Worm (Caenorhabditis elegans) whole organism, late embryonic: ENCODE results near the gene F26D10.13.

Experiments
- C08G9.2 ChIP-seq: sonication (generic microtip); optimal IDR thresholded peaks from 2 replicates; lab custom pipeline; 2016; ENCODE audit warnings: mild to moderate bottlenecking, missing genetic modification characterization, moderate library complexity, missing compliant biosample characterization
- C38D4.7 ChIP-seq: fragments of 200-800 bp; sonication (Bioruptor generic); optimal IDR thresholded peaks from 2 replicates; lab custom pipeline; 2018; ENCODE audit warnings: mild to moderate bottlenecking, missing genetic modification characterization, moderate library complexity, missing compliant biosample characterization
- F13H6.1 ChIP-seq: sonication (generic microtip); optimal IDR thresholded peaks from 2 replicates; lab custom pipeline; 2016; ENCODE audit warnings: missing genetic modification characterization, missing compliant biosample characterization
- K02D7.2 ChIP-seq: sonication (generic microtip); optimal IDR thresholded peaks from 2 replicates; lab custom pipeline; 2017; ENCODE audit warnings: mild to moderate bottlenecking, missing genetic modification characterization, missing compliant biosample characterization
- K09A11.1 ChIP-seq: sonication (generic microtip); optimal IDR thresholded peaks from 2 replicates; lab custom pipeline; 2017; ENCODE audit warnings: antibody characterized with exemption, mild to moderate bottlenecking, missing genetic modification characterization, missing compliant biosample characterization; ENCODE audit not compliant: insufficient read depth
- T23F11.4 ChIP-seq: fragments of 200-800 bp; sonication (Bioruptor generic); optimal IDR thresholded peaks from 2 replicates; lab custom pipeline; 2018; ENCODE audit warnings: mild to moderate bottlenecking, missing genetic modification characterization, missing compliant biosample characterization
- Y22D7AL.16 ChIP-seq: sonication (generic microtip); optimal IDR thresholded peaks from 2 replicates; lab custom pipeline; 2016; ENCODE audit warnings: missing genetic modification characterization, missing compliant biosample characterization
- ahr-1 ChIP-seq: sonication (generic microtip); optimal IDR thresholded peaks from 2 replicates; lab custom pipeline; 2016; ENCODE audit warnings: missing genetic modification characterization, missing compliant biosample characterization
- ceh-14 ChIP-seq: sonication (generic microtip); optimal IDR thresholded peaks from 2 replicates; lab custom pipeline; 2016; ENCODE audit warnings: missing genotype, missing genetic modification characterization, missing compliant biosample characterization
- ceh-18 ChIP-seq: sonication (generic microtip); optimal IDR thresholded peaks from 2 replicates; lab custom pipeline; 2016; ENCODE audit warnings: missing genetic modification characterization, missing compliant biosample characterization
- ceh-19 ChIP-seq: fragments of 200-800 bp; sonication (Bioruptor generic); optimal IDR thresholded peaks from 2 replicates; lab custom pipeline; 2018; ENCODE audit warnings: mild to moderate bottlenecking, missing genetic modification characterization, missing compliant biosample characterization
- ceh-2 ChIP-seq: sonication (generic microtip); optimal IDR thresholded peaks from 2 replicates; lab custom pipeline; 2016; ENCODE audit warnings: missing genotype, missing genetic modification characterization, missing compliant biosample characterization
- ceh-22 ChIP-seq: sonication (generic microtip); optimal IDR thresholded peaks from 2 replicates; lab custom pipeline; 2017; ENCODE audit warnings: missing biosample characterization, missing genetic modification characterization
- ceh-24 ChIP-seq: sonication (generic microtip); optimal IDR thresholded peaks from 2 replicates; lab custom pipeline; 2016; ENCODE audit warnings: mild to moderate bottlenecking, missing genetic modification characterization, missing compliant biosample characterization
- ceh-30 ChIP-seq: fragments of 150-350 bp; optimal IDR thresholded peaks from 2 replicates; lab custom pipeline; 2014; ENCODE audit warnings: missing biosample characterization, missing genetic modification characterization
- ceh-31 ChIP-seq: sonication (generic microtip); optimal IDR thresholded peaks from 2 replicates; lab custom pipeline; 2016; ENCODE audit warnings: missing genetic modification characterization, missing compliant biosample characterization
- ceh-34 ChIP-seq: sonication (generic microtip); optimal IDR thresholded peaks from 2 replicates; lab custom pipeline; 2016; ENCODE audit warnings: mild to moderate bottlenecking, missing genetic modification characterization, missing compliant biosample characterization
- ceh-48 ChIP-seq: sonication (generic microtip); optimal IDR thresholded peaks from 2 replicates; lab custom pipeline; 2016; ENCODE audit warnings: missing genetic modification characterization, inconsistent platforms, missing compliant biosample characterization
- ceh-6 ChIP-seq: fragments of 200-800 bp; sonication (Bioruptor generic); optimal IDR thresholded peaks from 2 replicates; lab custom pipeline; 2018; ENCODE audit warnings: mild to moderate bottlenecking, missing genetic modification characterization, missing compliant biosample characterization
- ceh-9 ChIP-seq: sonication (generic microtip); optimal IDR thresholded peaks from 2 replicates; lab custom pipeline; 2016; ENCODE audit warnings: mild to moderate bottlenecking, missing genetic modification characterization, inconsistent platforms, missing compliant biosample characterization
- dmd-4 ChIP-seq: sonication (generic microtip); optimal IDR thresholded peaks from 2 replicates; lab custom pipeline; 2016; ENCODE audit warnings: borderline replicate concordance, missing genetic modification characterization, missing compliant biosample characterization
- dve-1 ChIP-seq: sonication (generic microtip); optimal IDR thresholded peaks from 2 replicates; lab custom pipeline; 2017; ENCODE audit warnings: antibody characterized with exemption, mild to moderate bottlenecking, missing genetic modification characterization, missing compliant biosample characterization
- elt-4 ChIP-seq: sonication (generic microtip); optimal IDR thresholded peaks from 2 replicates; lab custom pipeline; 2016; ENCODE audit warnings: missing genetic modification characterization, missing compliant biosample characterization
- ets-4 ChIP-seq: sonication (generic microtip); optimal IDR thresholded peaks from 2 replicates; lab custom pipeline; 2016; ENCODE audit warnings: missing genetic modification characterization, missing compliant biosample characterization
- fax-1 ChIP-seq: sonication (generic microtip); optimal IDR thresholded peaks from 2 replicates; lab custom pipeline; 2016; ENCODE audit warnings: missing genotype, missing genetic modification characterization, missing compliant biosample characterization
- fkh-10 ChIP-seq: fragments of 150-350 bp; optimal IDR thresholded peaks from 2 replicates; lab custom pipeline; 2014; ENCODE audit warnings: missing biosample characterization, missing genetic modification reagents, missing genetic modification characterization
- fkh-6 ChIP-seq: sonication (generic microtip); optimal IDR thresholded peaks from 2 replicates; lab custom pipeline; 2016; ENCODE audit warnings: missing genetic modification characterization, missing compliant biosample characterization
- hlh-13 ChIP-seq: fragments of 200-800 bp; sonication (Bioruptor generic); optimal IDR thresholded peaks from 2 replicates; lab custom pipeline; 2018; ENCODE audit warnings: mild to moderate bottlenecking, missing genetic modification characterization, missing compliant biosample characterization
- hlh-15 ChIP-seq: sonication (generic microtip); optimal IDR thresholded peaks from 2 replicates; lab custom pipeline; 2016; ENCODE audit warnings: missing genetic modification characterization, missing compliant biosample characterization
- hlh-6 ChIP-seq: sonication (generic microtip); optimal IDR thresholded peaks from 2 replicates; lab custom pipeline; 2016; ENCODE audit warnings: missing genotype, missing genetic modification characterization, missing compliant biosample characterization
- hlh-8 ChIP-seq: sonication (generic microtip); optimal IDR thresholded peaks from 2 replicates; lab custom pipeline; 2016; ENCODE audit warnings: missing genotype, missing genetic modification characterization, missing compliant biosample characterization
- lim-6 ChIP-seq: sonication (generic microtip); optimal IDR thresholded peaks from 2 replicates; lab custom pipeline; 2016; ENCODE audit warnings: missing genetic modification characterization, missing compliant biosample characterization
- lin-11 ChIP-seq: fragments of 200-800 bp; sonication (Bioruptor generic); optimal IDR thresholded peaks from 2 replicates; lab custom pipeline; 2018; ENCODE audit warnings: mild to moderate bottlenecking, missing genetic modification characterization, missing compliant biosample characterization
- madf-2 ChIP-seq: sonication (generic microtip); optimal IDR thresholded peaks from 2 replicates; lab custom pipeline; 2017; ENCODE audit warnings: missing genetic modification characterization, missing compliant biosample characterization
- mec-3 ChIP-seq: sonication (generic microtip); optimal IDR thresholded peaks from 2 replicates; lab custom pipeline; 2016; ENCODE audit warnings: borderline replicate concordance, missing genetic modification characterization, missing compliant biosample characterization
- nfya-1 ChIP-seq: sonication (generic microtip); optimal IDR thresholded peaks from 2 replicates; lab custom pipeline; 2017; ENCODE audit warnings: missing genetic modification characterization, mild to moderate bottlenecking, missing compliant biosample characterization, antibody characterized with exemption, moderate library complexity
- nhr-11 ChIP-seq: fragments of 150-350 bp; optimal IDR thresholded peaks from 2 replicates; lab custom pipeline; 2014; ENCODE audit warnings: missing biosample characterization, missing genetic modification characterization
- odd-2 ChIP-seq: sonication (generic microtip); optimal IDR thresholded peaks from 2 replicates; lab custom pipeline; 2017; ENCODE audit warnings: antibody characterized with exemption, mild to moderate bottlenecking, missing genetic modification characterization, missing compliant biosample characterization
- pag-3 ChIP-seq: sonication (generic microtip); optimal IDR thresholded peaks from 2 replicates; lab custom pipeline; 2016; ENCODE audit warnings: missing compliant biosample characterization, missing genetic modification characterization, borderline replicate concordance
- pax-1 ChIP-seq: fragments of 150-350 bp; optimal IDR thresholded peaks from 2 replicates; lab custom pipeline; 2014; ENCODE audit warnings: missing biosample characterization, missing genetic modification characterization
- pros-1 ChIP-seq: fragments of 150-350 bp; optimal IDR thresholded peaks from 2 replicates; lab custom pipeline; 2014; ENCODE audit warnings: missing biosample characterization, missing genetic modification reagents, missing genetic modification characterization
- rnt-1 ChIP-seq: sonication (generic microtip); optimal IDR thresholded peaks from 2 replicates; lab custom pipeline; 2016; ENCODE audit warnings: missing genetic modification characterization, missing compliant biosample characterization
- sox-2 ChIP-seq: fragments of 200-800 bp; sonication (Bioruptor generic); IDR thresholded peaks from 2 replicates; pipeline ENCODE4 v1.3.6; 2022; ENCODE audit warnings: missing genetic modification reagents, missing genetic modification characterization, missing compliant biosample characterization
- sox-4 ChIP-seq: sonication (generic microtip); optimal IDR thresholded peaks from 2 replicates; lab custom pipeline; 2017; ENCODE audit warnings: mild to moderate bottlenecking, missing genetic modification characterization, inconsistent platforms, missing compliant biosample characterization
- tbx-2 ChIP-seq: sonication (generic microtip); optimal IDR thresholded peaks from 2 replicates; lab custom pipeline; 2016; ENCODE audit warnings: missing genetic modification characterization, missing compliant biosample characterization
- tbx-7 ChIP-seq: sonication (generic microtip); optimal IDR thresholded peaks from 2 replicates; lab custom pipeline; 2016; ENCODE audit warnings: missing genotype, missing genetic modification characterization, missing compliant biosample characterization
- ttx-3 ChIP-seq: sonication (generic microtip); optimal IDR thresholded peaks from 2 replicates; lab custom pipeline; 2016; ENCODE audit warnings: missing genetic modification reagents, missing genetic modification characterization, missing compliant biosample characterization
- unc-3 ChIP-seq, 2 experiments: fragments of 200-800 bp in 1 of 2; sonication (Bioruptor generic) in 1 of 2; sonication (generic microtip) in 1 of 2; conservative IDR thresholded peaks in 1 of 2; optimal IDR thresholded peaks in 1 of 2; 2 replicates each; pipeline versions ENCODE4 v1.3.6 to Lab custom; 2016 to 2022; ENCODE audit warnings: missing compliant biosample characterization in 2 of 2, missing genetic modification characterization in 2 of 2, missing genetic modification reagents in 1 of 2
- unc-42 ChIP-seq: sonication (generic microtip); optimal IDR thresholded peaks from 2 replicates; lab custom pipeline; 2016; ENCODE audit warnings: missing genotype, missing genetic modification characterization, missing compliant biosample characterization
- unc-55 ChIP-seq: sonication (generic microtip); optimal IDR thresholded peaks from 2 replicates; lab custom pipeline; 2017; ENCODE audit warnings: missing biosample characterization, missing genetic modification reagents, missing genetic modification characterization
- unc-86 ChIP-seq: sonication (generic microtip); optimal IDR thresholded peaks from 2 replicates; lab custom pipeline; 2016; ENCODE audit warnings: missing genetic modification characterization, missing compliant biosample characterization
- zip-5 ChIP-seq: sonication (generic microtip); optimal IDR thresholded peaks from 2 replicates; lab custom pipeline; 2016; ENCODE audit warnings: missing genetic modification characterization, missing compliant biosample characterization

Gene F26D10.13

DNA sequence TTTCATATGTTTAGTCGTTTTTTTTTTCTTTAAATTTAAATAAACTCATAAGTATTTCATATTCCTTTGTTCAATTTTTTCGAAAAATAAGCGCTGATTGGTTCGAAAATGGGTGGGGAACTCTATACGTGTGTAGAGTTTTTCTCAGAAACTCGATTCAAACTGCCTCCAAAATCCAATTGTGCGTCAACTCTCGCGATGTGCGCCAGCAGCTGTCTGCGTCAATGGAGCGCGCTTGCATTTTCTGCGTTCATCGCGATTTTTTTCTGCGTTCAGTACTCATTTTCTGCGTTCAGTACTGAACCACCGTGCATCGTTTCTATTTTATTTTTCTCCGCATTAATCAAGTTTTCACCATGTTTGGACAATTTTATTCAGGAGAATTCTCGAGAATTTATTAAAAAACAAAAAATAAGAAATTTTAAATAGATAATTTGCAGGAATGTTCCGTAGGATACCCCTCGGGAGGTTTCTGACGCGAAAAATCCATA lies 14.9 kb downstream of the F26D10.13 start, which contains the start of gene eelo-2:
eelo-2 (plus strand) TSS at position 441 of the 491 bp plus-strand sequence.
- no peak for TF ChIP-seq odd-2 (tag; lab: Kevin White, UChicago)
- peak; percentile 6 for TF ChIP-seq ttx-3 (tag; lab: Kevin White, UChicago)
- no peak for TF ChIP-seq ceh-9 (tag; lab: Kevin White, UChicago)
- no peak for TF ChIP-seq sox-4 (tag; lab: Kevin White, UChicago)
- TF ChIP-seq unc-55 = peak; percentile 83
- no peak for TF ChIP-seq nhr-11
- peak; percentile 92 for TF ChIP-seq pros-1
- TF ChIP-seq lim-6 = peak; percentile 47
- no peak for TF ChIP-seq hlh-6 (tag; lab: Kevin White, UChicago)
- TF ChIP-seq ceh-48 (tag; lab: Kevin White, UChicago) = peak; percentile 50
- peak; percentile 6 for TF ChIP-seq ceh-19
- peak; percentile 49 for TF ChIP-seq ceh-2 (tag; lab: Kevin White, UChicago)
- TF ChIP-seq Y22D7AL.16 (tag; lab: Kevin White, UChicago) = peak; percentile 10
- no peak for TF ChIP-seq hlh-13 (GFP tag; lab: Kevin White, UChicago)
- TF ChIP-seq unc-86 (tag; lab: Kevin White, UChicago) = peak; percentile 63
- peak; percentile 35 for TF ChIP-seq F13H6.1 (tag; lab: Kevin White, UChicago)
- TF ChIP-seq madf-2 (tag; lab: Kevin White, UChicago) = peak; percentile 33
- peak; percentile 88 for TF ChIP-seq dve-1 (tag; lab: Kevin White, UChicago)
- peak; percentile 69 for TF ChIP-seq ets-4 (tag; lab: Kevin White, UChicago)
- TF ChIP-seq ceh-34 (tag; lab: Kevin White, UChicago) = peak; percentile 83
- TF ChIP-seq tbx-2 (tag; lab: Kevin White, UChicago) = peak; percentile 87
- TF ChIP-seq ceh-30 (tag; lab: Kevin White, UChicago) = peak; percentile 99
- TF ChIP-seq ceh-18 (tag; lab: Kevin White, UChicago) = peak; percentile 94
- TF ChIP-seq K09A11.1 (tag; lab: Kevin White, UChicago) = peak; percentile 40
- TF ChIP-seq lin-11 (tag; lab: Kevin White, UChicago) = no peak
- no peak for TF ChIP-seq ceh-24 (tag; lab: Kevin White, UChicago)
- TF ChIP-seq elt-4 = no peak
- no peak for TF ChIP-seq C38D4.7 (GFP tag; lab: Kevin White, UChicago)
- TF ChIP-seq zip-5 (tag; lab: Kevin White, UChicago) = no peak
- peak; percentile 86 for TF ChIP-seq ceh-31 (tag; lab: Kevin White, UChicago)
- TF ChIP-seq sox-2 (GFP tag; lab: Robert Waterston, UW) = 0 out of 2 replicates have a peak, but pooled peaks have one; percentile 34
- peak; percentile 9 for TF ChIP-seq fkh-6 (tag; lab: Kevin White, UChicago)
- peak; percentile 2 for TF ChIP-seq ahr-1
- peak; percentile 93 for TF ChIP-seq nfya-1 (tag; lab: Kevin White, UChicago)
- TF ChIP-seq pax-1 (tag; lab: Kevin White, UChicago) = peak; percentile 61
- TF ChIP-seq hlh-15 (tag; lab: Kevin White, UChicago) = no peak
- TF ChIP-seq unc-42 (tag; lab: Kevin White, UChicago) = peak; percentile 89
- TF ChIP-seq K02D7.2 (tag; lab: Kevin White, UChicago) = no peak
- TF ChIP-seq fax-1 (tag; lab: Kevin White, UChicago) = no peak
- no peak for TF ChIP-seq mec-3 (tag; lab: Kevin White, UChicago)
- peak; percentile 53 for TF ChIP-seq ceh-6
- peak; percentile 46 for TF ChIP-seq C08G9.2 (tag; lab: Kevin White, UChicago)
- peak; percentile 20 for TF ChIP-seq hlh-8 (tag; lab: Kevin White, UChicago)
- TF ChIP-seq ceh-22 (tag; lab: Kevin White, UChicago) = no peak
- TF ChIP-seq pag-3 (tag; lab: Kevin White, UChicago) = no peak
- no peak for TF ChIP-seq T23F11.4 (GFP tag; lab: Kevin White, UChicago)
- TF ChIP-seq ceh-14 = peak; percentile 49
- TF ChIP-seq unc-3 (GFP tag; conservative IDR thresholded peaks at IDR 0.05; lab: Robert Waterston, UW) = peak; percentile 37; the same call in 1 of the 2 replicates
- peak; percentile 30 for TF ChIP-seq unc-3 (tag; optimal IDR thresholded peaks at IDR 0.05; lab: Kevin White, UChicago)
- TF ChIP-seq fkh-10 (GFP tag; lab: Kevin White, UChicago) = peak; percentile 57
- TF ChIP-seq rnt-1 (tag; lab: Kevin White, UChicago) = peak; percentile 68
- TF ChIP-seq tbx-7 (tag; lab: Kevin White, UChicago) = no peak
- TF ChIP-seq dmd-4 = peak; percentile 45
